Fruit fly (Drosophila melanogaster) S2 (cell line): ENCODE data around the gene Arl2.
A peak's percentile ranks its signal among the peaks of the same experiment; 100 is the strongest.

Experiments used
- CG8478 ChIP-seq: fragments of >200 bp; optimal IDR thresholded peaks from 2 replicates; lab custom pipeline; 2018
- CTCF ChIP-seq, 2 experiments: fragments of >200 bp; optimal IDR thresholded peaks; 2 replicates each; lab custom pipeline; 2018

DNA sequence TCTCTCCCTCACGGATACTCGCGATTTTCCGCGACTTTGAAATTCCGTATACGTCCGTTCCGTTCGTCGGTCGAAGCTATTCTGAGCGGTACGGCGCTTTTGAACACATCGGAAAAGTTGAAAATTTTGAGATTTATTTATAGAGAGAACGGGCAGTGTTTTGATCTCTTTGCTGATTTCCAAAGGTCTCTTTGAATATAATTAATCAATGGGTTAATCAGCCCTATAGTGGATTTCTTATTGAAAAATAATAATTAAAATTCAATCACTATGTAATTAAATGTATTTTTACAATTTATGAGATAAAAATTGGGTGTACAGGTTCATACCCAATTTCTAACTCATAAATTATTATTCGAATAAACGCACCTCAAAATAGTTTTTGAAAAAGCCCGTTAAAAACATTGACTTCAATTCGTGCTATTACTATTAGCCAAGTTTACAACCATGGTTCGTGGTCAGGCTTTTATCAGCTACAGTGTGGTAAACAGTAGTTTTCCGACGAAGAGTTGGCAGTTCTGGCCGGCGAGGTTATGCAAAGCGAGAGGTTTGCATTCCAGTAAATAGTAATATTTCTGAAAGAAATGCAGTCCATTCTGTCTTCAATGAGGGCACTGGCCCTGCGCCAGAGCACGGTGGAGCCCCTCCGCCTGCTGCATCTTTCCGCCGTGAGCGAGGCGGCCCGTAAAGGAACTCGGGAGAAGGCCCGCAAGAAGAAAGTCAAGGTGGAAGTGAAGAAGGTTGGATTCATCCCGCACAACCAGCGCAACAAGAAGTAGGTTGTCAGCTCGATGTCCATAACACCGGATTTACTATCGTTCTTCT lies 39.8 kb upstream of the Arl2 start, which contains the start of the genes CG9626 and mRpL1:
- no peak for TF ChIP-seq CG8478 (lab: Kevin White, UChicago)
- peak; percentile 70 to 78 for TF ChIP-seq CTCF (optimal IDR thresholded peaks at IDR 0.05; lab: Kevin White, UChicago)
